Worm (Caenorhabditis elegans): ENCODE data around the gene tbcb-1.
A peak's percentile ranks its signal among the peaks of the same experiment; 100 is the strongest.

The tbcb-1 gene

ce11 chrV:13627103-13627623 is 35.2 kb downstream of the tbcb-1 start, which contains the start of gene sde-2:
TSS of gene sde-2 (plus strand) at chrV:13627573.
- no peak for TF ChIP-seq pha-4 (tag; optimal IDR thresholded peaks at IDR 0.05)
- TF ChIP-seq ces-1 (GFP tag; optimal IDR thresholded peaks at IDR 0.05): peak; percentile 82

ce11 chrV:13634149-13634548 is 42.2 kb downstream of the tbcb-1 start, which contains the start of gene H37A05.2:
TSS of gene H37A05.2 (minus strand) at chrV:13634249.
- TF ChIP-seq M03D4.4 (tag; optimal IDR thresholded peaks at IDR 0.05) (no peak), ceh-39 (tag; optimal IDR thresholded peaks at IDR 0.05) (no peak), zip-8 (tag; optimal IDR thresholded peaks at IDR 0.05) (no peak), nhr-2 (tag; optimal IDR thresholded peaks at IDR 0.05) (no peak), mab-5 (tag; optimal IDR thresholded peaks at IDR 0.05) (no peak), mep-1 (tag; optimal IDR thresholded peaks at IDR 0.05) (no peak), unc-39 (tag; optimal IDR thresholded peaks at IDR 0.05) (no peak), lsy-2 (tag; optimal IDR thresholded peaks at IDR 0.05) (no peak), mls-2 (tag; optimal IDR thresholded peaks at IDR 0.05) (no peak), bed-3 (GFP tag; optimal IDR thresholded peaks at IDR 0.05) (no peak)

- no peak for TF ChIP-seq sem-2 (GFP tag; optimal IDR thresholded peaks at IDR 0.05)
- peak; percentile 71 for TF ChIP-seq elt-1 (tag; optimal IDR thresholded peaks at IDR 0.05; ENCODE audit: borderline replicate concordance, insufficient read depth)
- TF ChIP-seq lin-32 (GFP tag; optimal IDR thresholded peaks at IDR 0.05): no peak
- no peak for TF ChIP-seq lin-13 (tag; optimal IDR thresholded peaks at IDR 0.05)
- TF ChIP-seq unc-120 (tag; optimal IDR thresholded peaks at IDR 0.05; ENCODE audit: poor library complexity, severe bottlenecking): no peak
These were observed 44.5 kb downstream of the tbcb-1 start for ce11 chrV:13636411-13636810.

ce11 chrV:13638040-13638439 is 46.1 kb downstream of the tbcb-1 start:
- TF ChIP-seq nhr-237 (tag; optimal IDR thresholded peaks at IDR 0.05): no peak
- TF ChIP-seq pha-4 (tag; optimal IDR thresholded peaks at IDR 0.05): no peak

All from whole organism, mixed stage, embryonic.